Worm (Caenorhabditis elegans) whole organism, mixed stage, embryonic: ENCODE results near the gene dars-1.
A peak's percentile ranks its signal among the peaks of the same experiment; 100 is the strongest.

Experiments
- M03D4.4 ChIP-seq: sonication (generic microtip); optimal IDR thresholded peaks from 2 replicates; lab custom pipeline; 2017; ENCODE audit warnings: mild to moderate bottlenecking, missing genetic modification characterization, missing compliant biosample characterization
- bed-3 ChIP-seq: fragments of 200-800 bp; sonication (Bioruptor generic); optimal IDR thresholded peaks from 3 replicates; lab custom pipeline; 2018; ENCODE audit warnings: mild to moderate bottlenecking, missing genetic modification characterization, moderate library complexity, missing compliant biosample characterization
- ceh-39 ChIP-seq: fragments of 150-350 bp; optimal IDR thresholded peaks from 2 replicates; lab custom pipeline; 2014; ENCODE audit warnings: missing biosample characterization, missing genetic modification characterization
- ceh-43 ChIP-seq: fragments of 200-800 bp; sonication (Bioruptor generic); optimal IDR thresholded peaks from 2 replicates; lab custom pipeline; 2018; ENCODE audit warnings: mild to moderate bottlenecking, missing genetic modification characterization, moderate library complexity, missing compliant biosample characterization
- ceh-83 ChIP-seq: fragments of 200-800 bp; sonication (Bioruptor generic); optimal IDR thresholded peaks from 2 replicates; lab custom pipeline; 2018; ENCODE audit warnings: mild to moderate bottlenecking, missing genetic modification characterization, missing compliant biosample characterization
- ces-1 ChIP-seq: fragments of 150-350 bp; optimal IDR thresholded peaks from 2 replicates; lab custom pipeline; 2014; ENCODE audit warnings: missing biosample characterization, missing genetic modification reagents, missing genetic modification characterization
- cnd-1 ChIP-seq: fragments of 200-800 bp; sonication (Bioruptor generic); optimal IDR thresholded peaks from 2 replicates; lab custom pipeline; 2018; ENCODE audit warnings: mild to moderate bottlenecking, missing genetic modification characterization, missing compliant biosample characterization
- drap-1 ChIP-seq: fragments of 200-800 bp; sonication (Bioruptor generic); optimal IDR thresholded peaks from 3 replicates; lab custom pipeline; 2018; ENCODE audit warnings: mild to moderate bottlenecking, missing genetic modification characterization, missing compliant biosample characterization
- elt-1 ChIP-seq: sonication (generic microtip); optimal IDR thresholded peaks from 2 replicates; lab custom pipeline; 2017; ENCODE audit warnings: missing genetic modification characterization, mild to moderate bottlenecking, missing compliant biosample characterization, antibody characterized with exemption, moderate library complexity, borderline replicate concordance; ENCODE audit not compliant: insufficient read depth
- elt-3 ChIP-seq: fragments of 150-350 bp; optimal IDR thresholded peaks from 2 replicates; lab custom pipeline; 2014; ENCODE audit warnings: missing biosample characterization, missing genetic modification characterization
- flh-1 ChIP-seq: fragments of 200-800 bp; sonication (Bioruptor generic); optimal IDR thresholded peaks from 2 replicates; lab custom pipeline; 2018; ENCODE audit warnings: mild to moderate bottlenecking, missing genetic modification characterization, moderate library complexity, missing compliant biosample characterization
- ham-2 ChIP-seq: fragments of 200-800 bp; sonication (Bioruptor generic); optimal IDR thresholded peaks from 2 replicates; lab custom pipeline; 2018; ENCODE audit warnings: mild to moderate bottlenecking, missing genetic modification characterization, missing compliant biosample characterization
- hlh-1 ChIP-seq: fragments of 150-350 bp; optimal IDR thresholded peaks from 2 replicates; lab custom pipeline; 2014; ENCODE audit warnings: missing biosample characterization, missing genetic modification reagents, missing genetic modification characterization
- lin-13 ChIP-seq: fragments of 150-350 bp; optimal IDR thresholded peaks from 2 replicates; lab custom pipeline; 2014; ENCODE audit warnings: missing biosample characterization, missing genetic modification characterization
- lin-32 ChIP-seq: fragments of 200-800 bp; sonication (Bioruptor generic); optimal IDR thresholded peaks from 2 replicates; lab custom pipeline; 2018; ENCODE audit warnings: mild to moderate bottlenecking, missing genetic modification characterization, missing compliant biosample characterization
- lsy-2 ChIP-seq: fragments of 150-350 bp; optimal IDR thresholded peaks from 2 replicates; lab custom pipeline; 2014; ENCODE audit warnings: missing biosample characterization, missing genetic modification characterization
- mab-5 ChIP-seq: fragments of 150-350 bp; optimal IDR thresholded peaks from 2 replicates; lab custom pipeline; 2014; ENCODE audit warnings: missing biosample characterization, missing genetic modification characterization
- mep-1 ChIP-seq: fragments of 150-350 bp; optimal IDR thresholded peaks from 2 replicates; lab custom pipeline; 2017; ENCODE audit warnings: missing biosample characterization, missing genetic modification reagents, missing genetic modification characterization, inconsistent platforms
- nhr-12 ChIP-seq: fragments of 150-350 bp; optimal IDR thresholded peaks from 2 replicates; lab custom pipeline; 2014; ENCODE audit warnings: missing biosample characterization, missing genetic modification characterization
- nhr-2 ChIP-seq: fragments of 150-350 bp; optimal IDR thresholded peaks from 2 replicates; lab custom pipeline; 2014; ENCODE audit warnings: missing biosample characterization, missing genetic modification characterization
- nhr-237 ChIP-seq: fragments of 150-350 bp; optimal IDR thresholded peaks from 2 replicates; lab custom pipeline; 2014; ENCODE audit warnings: missing biosample characterization, missing genetic modification characterization
- nhr-28 ChIP-seq: fragments of 150-350 bp; optimal IDR thresholded peaks from 2 replicates; lab custom pipeline; 2014; ENCODE audit warnings: missing biosample characterization, missing genetic modification characterization
- nhr-76 ChIP-seq: sonication (generic microtip); optimal IDR thresholded peaks from 2 replicates; lab custom pipeline; 2017; ENCODE audit warnings: missing biosample characterization, missing genetic modification characterization
- pha-4 ChIP-seq: fragments of 150-350 bp; optimal IDR thresholded peaks from 2 replicates; lab custom pipeline; 2018; ENCODE audit warnings: missing biosample characterization, missing genetic modification reagents, missing genetic modification characterization
- sem-2 ChIP-seq: fragments of 200-800 bp; sonication (Bioruptor generic); optimal IDR thresholded peaks from 2 replicates; lab custom pipeline; 2018; ENCODE audit warnings: mild to moderate bottlenecking, missing genetic modification characterization, missing compliant biosample characterization
- snpc-4 ChIP-seq: fragments of 150-350 bp; optimal IDR thresholded peaks from 2 replicates; lab custom pipeline; 2014; ENCODE audit warnings: missing biosample characterization, missing genetic modification characterization
- sptf-1 ChIP-seq: sonication (generic microtip); optimal IDR thresholded peaks from 2 replicates; lab custom pipeline; 2017; ENCODE audit warnings: mild to moderate bottlenecking, missing genetic modification characterization, moderate library complexity, missing compliant biosample characterization
- tbx-8 ChIP-seq: fragments of 200-800 bp; sonication (Bioruptor generic); optimal IDR thresholded peaks from 2 replicates; lab custom pipeline; 2018; ENCODE audit warnings: mild to moderate bottlenecking, missing genetic modification characterization, moderate library complexity, missing compliant biosample characterization
- unc-120 ChIP-seq: sonication (generic microtip); optimal IDR thresholded peaks from 2 replicates; lab custom pipeline; 2017; ENCODE audit warnings: missing genetic modification characterization, missing compliant biosample characterization; ENCODE audit not compliant: poor library complexity, severe bottlenecking
- unc-39 ChIP-seq: fragments of 150-350 bp; optimal IDR thresholded peaks from 2 replicates; lab custom pipeline; 2014; ENCODE audit warnings: missing biosample characterization, missing genetic modification characterization
- unc-62 ChIP-seq: fragments of 150-350 bp; optimal IDR thresholded peaks from 2 replicates; lab custom pipeline; 2014; ENCODE audit warnings: missing biosample characterization, missing genetic modification reagents, missing genetic modification characterization
- zip-8 ChIP-seq: fragments of 150-350 bp; optimal IDR thresholded peaks from 2 replicates; lab custom pipeline; 2014; ENCODE audit warnings: missing biosample characterization, missing genetic modification characterization
- ztf-11 ChIP-seq: fragments of 150-350 bp; optimal IDR thresholded peaks from 2 replicates; lab custom pipeline; 2014; ENCODE audit warnings: missing biosample characterization, missing genetic modification characterization

The dars-1 gene

DNA sequence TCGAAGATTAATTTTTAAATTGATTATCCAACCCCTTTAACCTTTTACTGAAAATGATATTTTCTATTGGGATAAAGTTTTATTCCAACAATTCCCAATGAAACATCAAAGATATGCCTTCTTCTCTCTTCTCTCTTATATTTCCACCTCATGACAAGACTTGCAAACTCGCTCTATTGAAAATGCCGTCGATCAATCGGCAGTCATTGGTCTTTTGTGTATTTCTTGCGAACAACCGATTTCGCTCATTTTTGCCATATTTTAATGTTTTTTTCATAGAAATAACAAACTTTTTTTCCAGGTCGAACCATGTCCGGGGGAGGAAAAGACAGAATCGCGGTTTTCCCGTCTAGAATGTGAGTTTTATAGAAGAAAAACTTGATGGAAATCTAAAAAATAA, 16.8 kb upstream of the dars-1 start, which contains the start of gene vha-14:
TSS of gene vha-14 (plus strand) at position 302 of the 400 bp plus-strand sequence.
- TF ChIP-seq drap-1 (GFP tag; lab: Kevin White, UChicago) (no peak), unc-120 (tag; lab: Kevin White, UChicago) (no peak), mep-1 (peak; percentile 71), mab-5 (no peak), nhr-237 (tag; lab: Kevin White, UChicago) (peak; percentile 19), lsy-2 (tag; lab: Kevin White, UChicago) (peak; percentile 38), unc-62 (GFP tag; lab: Kevin White, UChicago) (peak; percentile 38), ces-1 (GFP tag; lab: Kevin White, UChicago) (peak; percentile 6)

DNA sequence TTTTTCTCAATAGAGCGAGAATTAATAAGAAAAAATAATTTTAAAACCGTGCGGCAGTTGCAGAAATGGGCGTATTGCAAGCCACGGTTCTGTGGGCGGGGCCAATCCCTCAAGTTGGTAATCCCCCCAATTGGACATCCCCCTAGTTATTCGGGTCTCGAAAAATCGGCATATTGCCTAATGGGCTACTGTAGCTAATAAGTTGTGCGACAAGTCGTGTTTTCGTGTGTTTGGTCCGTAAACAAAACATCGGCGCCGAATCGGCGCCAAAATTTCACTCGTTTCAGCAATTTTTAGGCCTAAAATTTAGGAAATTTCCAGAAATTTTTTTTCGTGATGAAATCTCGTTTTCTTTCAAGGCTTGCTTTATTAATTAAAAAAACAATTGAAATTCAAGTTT, 13.3 kb upstream of the dars-1 start:
- TF ChIP-seq drap-1 (GFP tag; lab: Kevin White, UChicago) (no peak), hlh-1 (tag; lab: Kevin White, UChicago) (no peak), nhr-237 (tag; lab: Kevin White, UChicago) (no peak), mep-1 (no peak), pha-4 (tag; lab: Kevin White, UChicago) (no peak), ztf-11 (tag; lab: Kevin White, UChicago) (no peak), tbx-8 (GFP tag; lab: Kevin White, UChicago) (no peak), nhr-2 (tag; lab: Kevin White, UChicago) (no peak), ceh-83 (GFP tag; lab: Kevin White, UChicago) (no peak), nhr-28 (tag; lab: Kevin White, UChicago) (no peak), elt-1 (no peak), bed-3 (GFP tag; lab: Kevin White, UChicago) (no peak), nhr-12 (tag; lab: Kevin White, UChicago) (no peak), lin-13 (tag; lab: Kevin White, UChicago) (no peak), nhr-76 (no peak)
- TF ChIP-seq, all 35 proteins: peak for 0

DNA sequence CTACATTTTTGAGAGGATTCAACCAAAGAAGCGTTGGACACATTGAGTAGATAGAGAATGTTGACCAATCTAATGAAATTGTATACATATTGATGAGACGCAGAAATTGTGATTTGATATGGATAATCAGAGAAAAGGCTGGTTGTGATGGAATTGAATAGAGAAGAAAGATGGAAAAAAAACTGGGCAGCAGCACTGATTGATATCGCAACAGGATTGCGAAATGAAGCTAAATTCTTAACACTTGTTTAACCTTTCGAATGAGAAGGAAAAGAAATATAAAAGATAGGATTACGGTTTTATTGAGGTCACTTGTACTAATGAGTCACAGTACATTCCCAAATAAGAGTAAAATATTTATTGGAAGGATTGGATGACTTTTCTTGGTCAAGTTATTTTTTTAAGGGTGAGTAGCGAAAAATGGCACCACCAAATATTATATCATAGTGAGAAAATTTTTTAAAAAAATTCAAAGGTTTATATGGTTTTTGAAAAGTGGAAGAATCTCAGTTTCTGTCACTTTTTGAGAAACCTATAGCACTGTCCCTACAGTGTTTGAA, 11.2 kb upstream of the dars-1 start:
- TF ChIP-seq nhr-76 (no peak), ceh-39 (no peak), unc-120 (tag; lab: Kevin White, UChicago) (no peak), ztf-11 (tag; lab: Kevin White, UChicago) (no peak), lsy-2 (tag; lab: Kevin White, UChicago) (no peak), ham-2 (GFP tag; lab: Kevin White, UChicago) (no peak), sptf-1 (tag; lab: Kevin White, UChicago) (no peak), pha-4 (tag; lab: Kevin White, UChicago) (no peak), sem-2 (GFP tag; lab: Kevin White, UChicago) (no peak), M03D4.4 (tag; lab: Kevin White, UChicago) (no peak), mab-5 (no peak), tbx-8 (GFP tag; lab: Kevin White, UChicago) (no peak), snpc-4 (tag; lab: Kevin White, UChicago) (no peak), elt-3 (tag; lab: Kevin White, UChicago) (no peak), zip-8 (no peak)

DNA sequence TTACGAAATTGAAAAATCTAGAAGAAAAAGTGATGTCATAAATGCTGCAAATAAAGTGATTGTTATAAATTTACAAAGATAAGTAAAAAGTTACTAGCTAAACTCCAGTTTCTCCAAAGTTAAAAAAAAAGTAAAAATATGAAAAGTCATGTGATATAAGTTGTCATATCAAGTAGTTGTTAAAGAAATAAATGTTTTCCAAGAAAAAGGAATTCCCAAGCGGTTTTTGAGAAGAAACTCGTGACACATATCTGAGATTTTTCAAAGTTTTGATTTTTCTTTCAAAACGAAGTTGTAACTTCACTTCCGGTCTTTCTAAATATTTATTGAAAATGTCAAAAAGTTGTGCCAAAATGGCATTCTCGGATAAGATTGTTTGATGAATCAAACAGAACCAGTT, 10.1 kb upstream of the dars-1 start:
- no peak for TF ChIP-seq lsy-2 (tag; lab: Kevin White, UChicago)
- TF ChIP-seq ztf-11 (tag; lab: Kevin White, UChicago) = no peak
- no peak for TF ChIP-seq mab-5
- no peak for TF ChIP-seq nhr-28 (tag; lab: Kevin White, UChicago)
- no peak for TF ChIP-seq nhr-12 (tag; lab: Kevin White, UChicago)
- no peak for TF ChIP-seq lin-13 (tag; lab: Kevin White, UChicago)
- TF ChIP-seq cnd-1 (tag; lab: Kevin White, UChicago) = no peak
- no peak for TF ChIP-seq unc-39 (tag; lab: Kevin White, UChicago)

ce11 chrIII:9500267-9500666, 9.3 kb upstream of the dars-1 start, which contains the start of gene sod-4:
Gene sod-4 (minus strand): TSS chrIII:9500375.
- TF ChIP-seq ztf-11 (tag; lab: Kevin White, UChicago) (no peak), ces-1 (GFP tag; lab: Kevin White, UChicago) (no peak), nhr-76 (no peak), lin-32 (GFP tag; lab: Kevin White, UChicago) (no peak), nhr-12 (tag; lab: Kevin White, UChicago) (no peak), sem-2 (GFP tag; lab: Kevin White, UChicago) (no peak), mab-5 (no peak), ceh-39 (no peak), elt-1 (no peak), sptf-1 (tag; lab: Kevin White, UChicago) (no peak), flh-1 (GFP tag; lab: Kevin White, UChicago) (no peak), bed-3 (GFP tag; lab: Kevin White, UChicago) (no peak), ceh-83 (GFP tag; lab: Kevin White, UChicago) (no peak), M03D4.4 (tag; lab: Kevin White, UChicago) (no peak), ceh-43 (no peak)
